Worm (Caenorhabditis elegans) whole organism, L3 larva: Measurements from ENCODE around the gene lys-2.

Experiments
- ZK546.5 ChIP-seq: sonication (generic microtip); optimal IDR thresholded peaks from 2 replicates; lab custom pipeline; 2017; ENCODE audit warnings: missing biosample characterization, missing genetic modification characterization
- aly-2 ChIP-seq: fragments of 150-350 bp; optimal IDR thresholded peaks from 2 replicates; lab custom pipeline; 2014; ENCODE audit warnings: missing biosample characterization, missing genetic modification characterization
- ama-1 ChIP-seq: fragments of 150-350 bp; optimal IDR thresholded peaks from 2 replicates; lab custom pipeline; 2018
- ceh-16 ChIP-seq: sonication (generic microtip); optimal IDR thresholded peaks from 2 replicates; lab custom pipeline; 2017; ENCODE audit warnings: missing biosample characterization, missing genetic modification characterization
- ceh-28 ChIP-seq: fragments of 150-350 bp; optimal IDR thresholded peaks from 2 replicates; lab custom pipeline; 2014; ENCODE audit warnings: missing biosample characterization, missing genetic modification reagents, missing genetic modification characterization
- ceh-82 ChIP-seq: fragments of 150-350 bp; optimal IDR thresholded peaks from 2 replicates; lab custom pipeline; 2014; ENCODE audit warnings: missing biosample characterization, missing genetic modification characterization
- ceh-9 ChIP-seq: sonication (generic microtip); optimal IDR thresholded peaks from 2 replicates; lab custom pipeline; 2018; ENCODE audit warnings: missing biosample characterization, missing genetic modification characterization
- daf-12 ChIP-seq: fragments of 150-350 bp; optimal IDR thresholded peaks from 2 replicates; lab custom pipeline; 2014; ENCODE audit warnings: missing biosample characterization, missing genetic modification reagents, missing genetic modification characterization
- egl-5 ChIP-seq: fragments of 150-350 bp; optimal IDR thresholded peaks from 2 replicates; lab custom pipeline; 2017; ENCODE audit warnings: missing biosample characterization, missing genetic modification reagents, missing genetic modification characterization, inconsistent platforms
- elt-1 ChIP-seq: fragments of 150-350 bp; optimal IDR thresholded peaks from 2 replicates; lab custom pipeline; 2014; ENCODE audit warnings: missing biosample characterization, missing genetic modification characterization
- elt-2 ChIP-seq: sonication (generic microtip); optimal IDR thresholded peaks from 2 replicates; lab custom pipeline; 2016; ENCODE audit warnings: missing genetic modification reagents, mild to moderate bottlenecking, missing genetic modification characterization, missing compliant biosample characterization
- elt-3 ChIP-seq, 3 experiments: fragments of 150-350 bp in 1 of 3; sonication (generic microtip) in 2 of 3; optimal IDR thresholded peaks; 2 replicates in 2 of 3; 4 replicates in 1 of 3; lab custom pipeline; 2014 to 2017; ENCODE audit warnings: missing biosample characterization in 3 of 3, missing genetic modification characterization in 3 of 3
- eor-1 ChIP-seq, 2 experiments: fragments of 150-350 bp; optimal IDR thresholded peaks; 2 replicates each; lab custom pipeline; 2014 to 2018; ENCODE audit warnings: missing biosample characterization in 2 of 2, missing genetic modification characterization in 2 of 2
- fkh-10 ChIP-seq: sonication (generic microtip); optimal IDR thresholded peaks from 2 replicates; lab custom pipeline; 2017; ENCODE audit warnings: missing biosample characterization, missing genetic modification reagents, missing genetic modification characterization
- fkh-2 ChIP-seq: fragments of 150-350 bp; optimal IDR thresholded peaks from 2 replicates; lab custom pipeline; 2014; ENCODE audit warnings: missing biosample characterization, missing genetic modification reagents, missing genetic modification characterization
- hmg-11 ChIP-seq: sonication (generic microtip); optimal IDR thresholded peaks from 2 replicates; lab custom pipeline; 2016; ENCODE audit warnings: missing genetic modification characterization, missing compliant biosample characterization
- jun-1 ChIP-seq: fragments of 150-350 bp; optimal IDR thresholded peaks from 2 replicates; lab custom pipeline; 2014; ENCODE audit warnings: missing biosample characterization, missing genetic modification reagents, missing genetic modification characterization
- lin-15B ChIP-seq: fragments of 150-350 bp; optimal IDR thresholded peaks from 2 replicates; lab custom pipeline; 2014; ENCODE audit warnings: missing biosample characterization, missing genetic modification characterization
- lin-39 ChIP-seq: fragments of 150-350 bp; optimal IDR thresholded peaks from 2 replicates; lab custom pipeline; 2018; ENCODE audit warnings: missing biosample characterization, missing genetic modification reagents, missing genetic modification characterization
- mdl-1 ChIP-seq: fragments of 150-350 bp; optimal IDR thresholded peaks from 2 replicates; lab custom pipeline; 2014; ENCODE audit warnings: missing biosample characterization, missing genetic modification characterization
- mml-1 ChIP-seq: fragments of 150-350 bp; sonication (generic microtip); optimal IDR thresholded peaks from 3 replicates; lab custom pipeline; 2014; ENCODE audit warnings: missing biosample characterization, missing genetic modification characterization
- nfya-1 ChIP-seq: sonication (generic microtip); optimal IDR thresholded peaks from 2 replicates; lab custom pipeline; 2017; ENCODE audit warnings: missing genetic modification characterization, mild to moderate bottlenecking, missing compliant biosample characterization, antibody characterized with exemption, moderate library complexity; ENCODE audit not compliant: insufficient read depth
- nhr-23 ChIP-seq: fragments of 150-350 bp; optimal IDR thresholded peaks from 2 replicates; lab custom pipeline; 2014; ENCODE audit warnings: missing biosample characterization, missing genetic modification reagents, missing genetic modification characterization
- nhr-237 ChIP-seq: fragments of 150-350 bp; optimal IDR thresholded peaks from 2 replicates; lab custom pipeline; 2014; ENCODE audit warnings: missing biosample characterization, missing genetic modification characterization
- nhr-25 ChIP-seq: sonication (generic microtip); optimal IDR thresholded peaks from 2 replicates; lab custom pipeline; 2017; ENCODE audit warnings: missing biosample characterization, missing genetic modification characterization
- nhr-28 ChIP-seq: fragments of 150-350 bp; optimal IDR thresholded peaks from 2 replicates; lab custom pipeline; 2014; ENCODE audit warnings: missing biosample characterization, missing genetic modification characterization
- nhr-76 ChIP-seq: fragments of 150-350 bp; sonication (generic microtip); optimal IDR thresholded peaks from 5 replicates; lab custom pipeline; 2014; ENCODE audit warnings: missing biosample characterization, missing genetic modification characterization
- pha-4 ChIP-seq: fragments of 150-350 bp; optimal IDR thresholded peaks from 2 replicates; lab custom pipeline; 2014; ENCODE audit warnings: missing biosample characterization, missing genetic modification reagents, missing genetic modification characterization
- pqm-1 ChIP-seq: fragments of 150-350 bp; optimal IDR thresholded peaks from 2 replicates; lab custom pipeline; 2017; ENCODE audit warnings: missing biosample characterization, missing genetic modification characterization, inconsistent platforms
- skn-1 ChIP-seq: fragments of 150-350 bp; optimal IDR thresholded peaks from 2 replicates; lab custom pipeline; 2014; ENCODE audit warnings: missing biosample characterization, missing genetic modification characterization
- snpc-4 ChIP-seq: fragments of 150-350 bp; optimal IDR thresholded peaks from 2 replicates; lab custom pipeline; 2014; ENCODE audit warnings: missing biosample characterization, missing genetic modification characterization
- tbx-2 ChIP-seq: sonication (generic microtip); optimal IDR thresholded peaks from 2 replicates; lab custom pipeline; 2016; ENCODE audit warnings: mild to moderate bottlenecking, missing genetic modification characterization, missing compliant biosample characterization
- unc-39 ChIP-seq: sonication (generic microtip); optimal IDR thresholded peaks from 4 replicates; lab custom pipeline; 2017; ENCODE audit warnings: missing biosample characterization, missing genetic modification characterization
- unc-62 ChIP-seq: fragments of 150-350 bp; sonication (generic microtip); optimal IDR thresholded peaks from 4 replicates; lab custom pipeline; 2014; ENCODE audit warnings: missing biosample characterization, missing genetic modification reagents, missing genetic modification characterization
- zag-1 ChIP-seq: fragments of 150-350 bp; optimal IDR thresholded peaks from 2 replicates; lab custom pipeline; 2014; ENCODE audit warnings: missing biosample characterization, missing genetic modification characterization
- ztf-4 ChIP-seq: fragments of 150-350 bp; optimal IDR thresholded peaks from 2 replicates; lab custom pipeline; 2014; ENCODE audit warnings: missing biosample characterization, missing genetic modification characterization

The lys-2 gene

ce11 chrV:10320101-10320761, 39.0 kb upstream of the lys-2 start, which contains the start of the genes gna-1 and B0024.13 (continued):
- TF ChIP-seq ceh-9 (tag; lab: Kevin White, UChicago) (no peak), mml-1 (tag; lab: Kevin White, UChicago) (no peak), unc-62 (GFP tag; lab: Kevin White, UChicago) (no peak), pqm-1 (tag; lab: Kevin White, UChicago) (no peak), ama-1 (lab: Kevin White, UChicago) (no peak), elt-3 (tag; optimal IDR thresholded peaks at IDR 0.05; lab: Kevin White, UChicago) (no peak)

ce11 chrV:10319434-10319833, 38.2 kb upstream of the lys-2 start, which contains the start of gene B0024.11:
Gene B0024.11 (minus strand): TSS chrV:10319534.
- TF ChIP-seq pha-4 (tag; lab: Kevin White, UChicago) (no peak), unc-62 (GFP tag; lab: Kevin White, UChicago) (no peak), mml-1 (tag; lab: Kevin White, UChicago) (no peak), eor-1 (tag; optimal IDR thresholded peaks at IDR 0.05; lab: Kevin White, UChicago) (no peak), egl-5 (no peak), jun-1 (tag; lab: Kevin White, UChicago) (no peak), unc-39 (tag; lab: Kevin White, UChicago) (no peak), zag-1 (no peak), ZK546.5 (tag; lab: Kevin White, UChicago) (no peak), elt-1 (tag; lab: Kevin White, UChicago) (no peak), hmg-11 (tag; lab: Kevin White, UChicago) (no peak), lin-15B (tag; lab: Kevin White, UChicago) (no peak), nfya-1 (tag; lab: Kevin White, UChicago) (no peak), nhr-25 (tag; lab: Kevin White, UChicago) (no peak), elt-2 (tag; lab: Kevin White, UChicago) (no peak), daf-12 (tag; lab: Kevin White, UChicago) (no peak)

- TF ChIP-seq nhr-237 (tag; lab: Kevin White, UChicago) (no peak), elt-3 (tag; optimal IDR thresholded peaks at IDR 0.05; lab: Kevin White, UChicago) (no peak), ama-1 (lab: Kevin White, UChicago) (no peak), daf-12 (tag; lab: Kevin White, UChicago) (no peak), nhr-23 (tag; lab: Kevin White, UChicago) (no peak), nfya-1 (tag; lab: Kevin White, UChicago) (no peak), ztf-4 (tag; lab: Kevin White, UChicago) (no peak)
Measured at ce11 chrV:10317294-10317693, 36.0 kb upstream of the lys-2 start, which contains the start of gene asps-1. Gene asps-1 (minus strand): TSS chrV:10317394.

- TF ChIP-seq jun-1 (tag; lab: Kevin White, UChicago): no peak
- no peak for TF ChIP-seq pha-4 (tag; lab: Kevin White, UChicago)
- TF ChIP-seq, all 47 proteins: peak for 0
Measured at ce11 chrV:10314371-10314770, 33.1 kb upstream of the lys-2 start, which contains the start of gene trx-2. Gene trx-2 (plus strand): TSS chrV:10314671.

ce11 chrV:10313953-10314352, 32.7 kb upstream of the lys-2 start, which contains the start of gene gcy-6:
Gene gcy-6 (minus strand): TSS chrV:10314053.
- no peak for TF ChIP-seq skn-1 (tag; lab: Kevin White, UChicago)
- no peak for TF ChIP-seq lin-39
- TF ChIP-seq fkh-2 (tag; lab: Kevin White, UChicago): no peak
- TF ChIP-seq hmg-11 (tag; lab: Kevin White, UChicago): no peak
- no peak for TF ChIP-seq tbx-2 (tag; lab: Kevin White, UChicago)

- TF ChIP-seq ceh-82 (tag; lab: Kevin White, UChicago) (no peak), daf-12 (tag; lab: Kevin White, UChicago) (no peak), fkh-10 (GFP tag; lab: Kevin White, UChicago) (no peak), unc-39 (tag; lab: Kevin White, UChicago) (no peak), nhr-28 (no peak), lin-15B (tag; lab: Kevin White, UChicago) (no peak), ZK546.5 (tag; lab: Kevin White, UChicago) (no peak), ceh-28 (tag; lab: Kevin White, UChicago) (no peak), mdl-1 (no peak), fkh-2 (tag; lab: Kevin White, UChicago) (no peak), nhr-76 (no peak), aly-2 (tag; lab: Kevin White, UChicago) (no peak), snpc-4 (tag; lab: Kevin White, UChicago) (no peak), nhr-237 (tag; lab: Kevin White, UChicago) (no peak), tbx-2 (tag; lab: Kevin White, UChicago) (no peak), nfya-1 (tag; lab: Kevin White, UChicago) (no peak), eor-1 (tag; optimal IDR thresholded peaks at IDR 0.05; lab: Kevin White, UChicago) (no peak), ceh-16 (tag; lab: Kevin White, UChicago) (no peak), nhr-23 (tag; lab: Kevin White, UChicago) (no peak)
Measured at ce11 chrV:10307283-10307682, 26.0 kb upstream of the lys-2 start, which contains the start of gene che-12. Gene che-12 (minus strand): TSS chrV:10307383.
